Fruit fly (Drosophila melanogaster) whole organism, embryonic: Measurements from ENCODE around the gene CG13675.

Experiments
- BEAF-32 ChIP-seq: fragments of 200-800 bp; sonication (Bioruptor generic); optimal IDR thresholded peaks from 3 replicates; lab custom pipeline; 2017; ENCODE audit warnings: missing biosample characterization, missing genetic modification characterization, mild to moderate bottlenecking, moderate library complexity, missing genetic modification reagents
- Bdp1 ChIP-seq: fragments of 200-800 bp; sonication (Bioruptor generic); optimal IDR thresholded peaks from 3 replicates; lab custom pipeline; 2016; ENCODE audit warnings: missing biosample characterization, missing genetic modification characterization
- CG11398 ChIP-seq: fragments of 200-800 bp; sonication (Bioruptor generic); optimal IDR thresholded peaks from 2 replicates; lab custom pipeline; 2016; ENCODE audit warnings: missing biosample characterization, missing genetic modification characterization
- CG11504 ChIP-seq: fragments of 200-800 bp; sonication (Bioruptor generic); optimal IDR thresholded peaks from 3 replicates; lab custom pipeline; 2019; ENCODE audit warnings: missing biosample characterization, mild to moderate bottlenecking, missing genetic modification characterization, moderate library complexity
- CG11695 ChIP-seq: fragments of 200-800 bp; sonication (Bioruptor generic); IDR thresholded peaks from 3 replicates; pipeline ENCODE4 v1.3.6; 2022; ENCODE audit warnings: missing biosample characterization, missing genetic modification characterization
- CG11696 ChIP-seq: fragments of 200-800 bp; sonication (Bioruptor generic); IDR thresholded peaks from 2 replicates; pipeline ENCODE4 v1.3.6; 2022; ENCODE audit warnings: missing biosample characterization, missing genetic modification characterization
- CG13123 ChIP-seq: fragments of 200-800 bp; sonication (Bioruptor generic); optimal IDR thresholded peaks from 2 replicates; lab custom pipeline; 2016; ENCODE audit warnings: missing biosample characterization, missing genetic modification characterization
- CG13287 ChIP-seq: fragments of 200-800 bp; sonication (Bioruptor generic); IDR thresholded peaks from 2 replicates; pipeline ENCODE4 v1.3.6; 2022; ENCODE audit warnings: missing biosample characterization, missing genetic modification characterization; ENCODE audit not compliant: partially characterized antibody
- CG13775 ChIP-seq: fragments of 200-800 bp; sonication (Bioruptor generic); optimal IDR thresholded peaks from 3 replicates; lab custom pipeline; 2017; ENCODE audit warnings: missing biosample characterization, mild to moderate bottlenecking, missing genetic modification characterization
- CG17186 ChIP-seq: fragments of 200-800 bp; sonication (Bioruptor generic); optimal IDR thresholded peaks from 3 replicates; lab custom pipeline; 2017; ENCODE audit warnings: missing biosample characterization, missing genetic modification reagents, missing genetic modification characterization
- CG2116 ChIP-seq: fragments of 200-800 bp; sonication (Bioruptor generic); optimal IDR thresholded peaks from 3 replicates; lab custom pipeline; 2018; ENCODE audit warnings: missing biosample characterization, mild to moderate bottlenecking, missing genetic modification characterization
- CG2129 ChIP-seq: fragments of 200-800 bp; sonication (Bioruptor generic); IDR thresholded peaks from 2 replicates; pipeline ENCODE4 v1.3.6; 2022; ENCODE audit warnings: missing biosample characterization, missing genetic modification characterization; ENCODE audit not compliant: partially characterized antibody
- CG33213 ChIP-seq: fragments of 200-800 bp; sonication (Bioruptor generic); optimal IDR thresholded peaks from 3 replicates; lab custom pipeline; 2016; ENCODE audit warnings: missing biosample characterization, missing genetic modification characterization
- CG6272 ChIP-seq: fragments of 200-800 bp; sonication (Bioruptor generic); IDR thresholded peaks from 2 replicates; pipeline ENCODE4 v1.3.6; 2022; ENCODE audit warnings: missing biosample characterization, missing genetic modification characterization
- CG7357 ChIP-seq: fragments of 200-800 bp; sonication (Bioruptor generic); IDR thresholded peaks from 3 replicates; pipeline ENCODE4 v1.3.6; 2022; ENCODE audit warnings: missing biosample characterization, missing genetic modification characterization
- CG9797 ChIP-seq: fragments of 200-800 bp; sonication (Bioruptor generic); optimal IDR thresholded peaks from 3 replicates; lab custom pipeline; 2018; ENCODE audit warnings: missing biosample characterization, mild to moderate bottlenecking, missing genetic modification characterization
- Dip3 ChIP-seq: fragments of 200-800 bp; sonication (Bioruptor generic); optimal IDR thresholded peaks from 3 replicates; lab custom pipeline; 2016; ENCODE audit warnings: missing biosample characterization, missing genetic modification characterization
- Dll ChIP-seq: fragments of 200-800 bp; sonication (Bioruptor generic); IDR thresholded peaks from 4 replicates; pipeline ENCODE4 v1.3.6; 2022; ENCODE audit warnings: missing biosample characterization, missing genetic modification characterization; ENCODE audit not compliant: partially characterized antibody
- Eip74EF ChIP-seq, 2 experiments: fragments of 200-800 bp in 1 of 2; fragments of >200 bp in 1 of 2; sonication (Bioruptor generic) in 1 of 2; optimal IDR thresholded peaks; 2 replicates each; lab custom pipeline; 2017 to 2019; ENCODE audit warnings: missing biosample characterization in 2 of 2, missing genetic modification characterization in 2 of 2, mild to moderate bottlenecking in 1 of 2, moderate library complexity in 1 of 2
- Hr3 ChIP-seq: fragments of 200-800 bp; sonication (Bioruptor generic); optimal IDR thresholded peaks from 3 replicates; lab custom pipeline; 2016; ENCODE audit warnings: missing biosample characterization, missing genetic modification characterization
- Hsf ChIP-seq: fragments of 200-800 bp; sonication (Bioruptor generic); optimal IDR thresholded peaks from 3 replicates; lab custom pipeline; 2016; ENCODE audit warnings: missing biosample characterization, missing genetic modification characterization
- MESR4 ChIP-seq: fragments of 200-800 bp; sonication (Bioruptor generic); optimal IDR thresholded peaks from 2 replicates; lab custom pipeline; 2018; ENCODE audit warnings: missing biosample characterization, mild to moderate bottlenecking, missing genetic modification characterization, moderate library complexity
- NK7.1 ChIP-seq: fragments of 200-800 bp; sonication (Bioruptor generic); optimal IDR thresholded peaks from 3 replicates; lab custom pipeline; 2016; ENCODE audit warnings: missing biosample characterization, missing genetic modification characterization
- Neu2 ChIP-seq: fragments of 200-800 bp; sonication (Bioruptor generic); optimal IDR thresholded peaks from 3 replicates; lab custom pipeline; 2016; ENCODE audit warnings: missing biosample characterization, missing genetic modification characterization, borderline replicate concordance
- Nf-YC ChIP-seq: fragments of 200-800 bp; optimal IDR thresholded peaks from 3 replicates; lab custom pipeline; 2019; ENCODE audit warnings: missing biosample characterization, mild to moderate bottlenecking, missing genetic modification characterization, moderate library complexity
- Stat92E ChIP-seq, 3 experiments: fragments of >200 bp in 2 of 3; fragments of 200-800 bp in 1 of 3; sonication (Bioruptor generic) in 1 of 3; optimal IDR thresholded peaks; 2 replicates each; lab custom pipeline; 2017 to 2019; ENCODE audit warnings: missing biosample characterization in 3 of 3, missing genetic modification characterization in 3 of 3, mild to moderate bottlenecking in 1 of 3, moderate library complexity in 1 of 3
- Xbp1 ChIP-seq: fragments of 200-800 bp; sonication (Bioruptor generic); optimal IDR thresholded peaks from 3 replicates; lab custom pipeline; 2016; ENCODE audit warnings: missing biosample characterization, mild to moderate bottlenecking, missing genetic modification characterization
- ato ChIP-seq: fragments of 200-800 bp; sonication (Bioruptor generic); IDR thresholded peaks from 2 replicates; pipeline ENCODE4 v1.3.6; 2022; ENCODE audit warnings: missing biosample characterization, missing genetic modification characterization; ENCODE audit not compliant: partially characterized antibody
- bab2 ChIP-seq: fragments of 200-800 bp; sonication (Bioruptor generic); optimal IDR thresholded peaks from 2 replicates; lab custom pipeline; 2016; ENCODE audit warnings: missing biosample characterization, missing genetic modification characterization
- br ChIP-seq: fragments of >200 bp; optimal IDR thresholded peaks from 2 replicates; lab custom pipeline; 2017
- cad ChIP-seq: fragments of >200 bp; optimal IDR thresholded peaks from 2 replicates; lab custom pipeline; 2017; ENCODE audit warnings: missing biosample characterization, missing genetic modification characterization
- corto ChIP-seq: fragments of 200-800 bp; sonication (Bioruptor generic); optimal IDR thresholded peaks from 2 replicates; lab custom pipeline; 2016; ENCODE audit warnings: missing biosample characterization, mild to moderate bottlenecking, missing genetic modification characterization, moderate library complexity
- danr ChIP-seq: fragments of 200-800 bp; sonication (Bioruptor generic); IDR thresholded peaks from 2 replicates; pipeline ENCODE4 v1.3.6; 2022; ENCODE audit warnings: missing biosample characterization, missing genetic modification characterization
- ftz-f1 ChIP-seq: fragments of 200-800 bp; sonication (Bioruptor generic); optimal IDR thresholded peaks from 2 replicates; lab custom pipeline; 2016; ENCODE audit warnings: missing biosample characterization, missing genetic modification characterization
- gfzf ChIP-seq: fragments of 200-800 bp; sonication (Bioruptor generic); optimal IDR thresholded peaks from 2 replicates; lab custom pipeline; 2016; ENCODE audit warnings: missing biosample characterization, mild to moderate bottlenecking, missing genetic modification characterization, moderate library complexity
- her ChIP-seq: fragments of 200-800 bp; sonication (Bioruptor generic); optimal IDR thresholded peaks from 2 replicates; lab custom pipeline; 2016; ENCODE audit warnings: missing biosample characterization, missing genetic modification characterization
- ind ChIP-seq: fragments of 200-800 bp; sonication (Bioruptor generic); optimal IDR thresholded peaks from 3 replicates; lab custom pipeline; 2016; ENCODE audit warnings: missing biosample characterization, missing genetic modification characterization
- insv ChIP-seq, 2 experiments: fragments of 200-800 bp; sonication (Bioruptor generic); optimal IDR thresholded peaks; 3 replicates each; lab custom pipeline; 2016 to 2018; ENCODE audit warnings: missing biosample characterization in 2 of 2, missing genetic modification characterization in 2 of 2
- jing ChIP-seq: fragments of 200-800 bp; sonication (Bioruptor generic); optimal IDR thresholded peaks from 2 replicates; lab custom pipeline; 2018; ENCODE audit warnings: missing biosample characterization, mild to moderate bottlenecking, missing genetic modification characterization
- lab ChIP-seq: fragments of 200-800 bp; sonication (Bioruptor generic); optimal IDR thresholded peaks from 3 replicates; lab custom pipeline; 2017; ENCODE audit warnings: missing biosample characterization, missing genetic modification characterization, mild to moderate bottlenecking, moderate library complexity, missing genetic modification reagents
- luna ChIP-seq: fragments of 200-800 bp; sonication (Bioruptor generic); optimal IDR thresholded peaks from 2 replicates; lab custom pipeline; 2016; ENCODE audit warnings: missing biosample characterization, missing genetic modification characterization
- pfk ChIP-seq: fragments of 200-800 bp; sonication (Bioruptor generic); optimal IDR thresholded peaks from 2 replicates; lab custom pipeline; 2018; ENCODE audit warnings: missing biosample characterization, mild to moderate bottlenecking, missing genetic modification characterization, moderate library complexity
- pzg ChIP-seq: fragments of 200-800 bp; sonication (Bioruptor generic); optimal IDR thresholded peaks from 3 replicates; lab custom pipeline; 2018; ENCODE audit warnings: missing biosample characterization, mild to moderate bottlenecking, missing genetic modification characterization, moderate library complexity
- run ChIP-seq: fragments of 200-800 bp; sonication (Bioruptor generic); optimal IDR thresholded peaks from 3 replicates; lab custom pipeline; 2018; ENCODE audit warnings: missing biosample characterization, mild to moderate bottlenecking, missing genetic modification characterization
- sens-2 ChIP-seq: fragments of 200-800 bp; sonication (Bioruptor generic); IDR thresholded peaks from 2 replicates; pipeline ENCODE4 v1.3.6; 2022; ENCODE audit warnings: missing biosample characterization, missing genetic modification characterization
- sna ChIP-seq: fragments of 200-800 bp; sonication (Bioruptor generic); IDR thresholded peaks from 2 replicates; pipeline ENCODE4 v1.3.6; 2022; ENCODE audit warnings: missing biosample characterization, missing genetic modification characterization; ENCODE audit not compliant: partially characterized antibody
- sob ChIP-seq: fragments of 200-800 bp; sonication (Bioruptor generic); IDR thresholded peaks from 2 replicates; pipeline ENCODE4 v1.3.6; 2022; ENCODE audit warnings: missing biosample characterization, missing genetic modification characterization
- tll ChIP-seq, 2 experiments: fragments of 200-800 bp in 1 of 2; fragments of >200 bp in 1 of 2; sonication (Bioruptor generic) in 1 of 2; optimal IDR thresholded peaks; 2 replicates each; lab custom pipeline; 2017 to 2019; ENCODE audit warnings: missing biosample characterization in 2 of 2, missing genetic modification characterization in 2 of 2, mild to moderate bottlenecking in 1 of 2, moderate library complexity in 1 of 2
- wdn ChIP-seq: fragments of 200-800 bp; sonication (Bioruptor generic); IDR thresholded peaks from 2 replicates; pipeline ENCODE4 v1.3.6; 2022; ENCODE audit warnings: missing biosample characterization, missing genetic modification characterization
- zen ChIP-seq: fragments of 200-800 bp; sonication (Bioruptor generic); optimal IDR thresholded peaks from 3 replicates; lab custom pipeline; 2018; ENCODE audit warnings: missing biosample characterization, mild to moderate bottlenecking, missing genetic modification characterization, moderate library complexity

Gene CG13675

DNA sequence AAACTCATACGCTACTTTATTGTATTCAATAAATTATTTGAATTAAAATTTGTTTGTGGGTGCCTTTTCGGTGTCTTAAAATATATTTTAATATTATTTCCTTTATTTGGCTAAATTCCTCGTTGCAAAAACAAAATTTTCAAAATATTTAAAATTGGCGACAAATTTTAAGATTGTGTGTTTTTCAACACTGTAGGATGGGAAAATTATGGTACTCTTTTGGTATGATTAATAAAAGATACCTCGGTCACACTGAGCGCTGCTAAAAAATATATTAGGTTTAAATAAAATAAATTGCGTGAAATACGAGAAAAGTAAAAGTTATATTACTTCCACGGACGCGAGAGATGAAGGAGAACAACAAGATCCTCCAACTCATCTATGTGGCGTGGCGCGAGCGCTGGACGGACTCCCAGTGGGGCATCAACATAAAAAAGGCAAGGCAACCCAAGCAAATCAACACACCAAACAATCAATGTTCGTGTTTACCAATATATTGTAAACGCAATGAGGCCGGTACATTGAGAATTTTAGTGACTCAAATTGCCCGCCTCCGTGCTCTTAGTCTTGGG, 25.8 kb upstream of the CG13675 start, which contains the start of gene MED24 (continued):
- TF ChIP-seq Xbp1 (GFP tag; lab: Kevin White, UChicago): peak; percentile 1
- TF ChIP-seq CG11695 (GFP tag; lab: Robert Waterston, UW): no peak
- TF ChIP-seq corto (GFP tag; lab: Kevin White, UChicago): no peak
- no peak for TF ChIP-seq ftz-f1 (GFP tag; lab: Kevin White, UChicago)
- TF ChIP-seq NK7.1 (GFP tag; lab: Kevin White, UChicago): no peak
- no peak for TF ChIP-seq CG13775 (GFP tag; lab: Kevin White, UChicago)
- TF ChIP-seq pfk (GFP tag; lab: Kevin White, UChicago): no peak
- TF ChIP-seq Dip3: no peak
- TF ChIP-seq Hr3 (GFP tag; lab: Kevin White, UChicago): no peak
- peak; percentile 59 for TF ChIP-seq MESR4 (GFP tag; lab: Kevin White, UChicago)
- TF ChIP-seq Stat92E (GFP tag; optimal IDR thresholded peaks at IDR 0.05; lab: Kevin White, UChicago): no peak
- no peak for TF ChIP-seq CG17186
- no peak for TF ChIP-seq sens-2 (GFP tag; lab: Robert Waterston, UW)
- no peak for TF ChIP-seq Nf-YC
- no peak for TF ChIP-seq sna
- no peak for TF ChIP-seq her (GFP tag; lab: Kevin White, UChicago)
- TF ChIP-seq br: no peak
- no peak for TF ChIP-seq tll (GFP tag; optimal IDR thresholded peaks at IDR 0.05; lab: Kevin White, UChicago)
- no peak for TF ChIP-seq Hsf
- no peak for TF ChIP-seq CG13123
- TF ChIP-seq bab2: no peak
- TF ChIP-seq lab (GFP tag; lab: Kevin White, UChicago): no peak
- TF ChIP-seq CG11696 (GFP tag; lab: Robert Waterston, UW): no peak
- TF ChIP-seq Neu2 (GFP tag; lab: Kevin White, UChicago): no peak
- no peak for TF ChIP-seq insv (GFP tag; optimal IDR thresholded peaks at IDR 0.05; lab: Kevin White, UChicago)
- TF ChIP-seq cad (GFP tag; lab: Kevin White, UChicago): no peak
- no peak for TF ChIP-seq luna
- peak; percentile 55 for TF ChIP-seq CG2116
- no peak for TF ChIP-seq CG11398
- TF ChIP-seq sob (GFP tag; lab: Robert Waterston, UW): no peak
- no peak for TF ChIP-seq CG6272 (GFP tag; lab: Robert Waterston, UW)
- TF ChIP-seq run (tag; lab: Kevin White, UChicago): no peak
- TF ChIP-seq CG13287 (GFP tag; lab: Robert Waterston, UW): no peak; the same call in 1 of the 2 replicates
- no peak for TF ChIP-seq danr (GFP tag; lab: Robert Waterston, UW)
- TF ChIP-seq pzg (GFP tag; lab: Kevin White, UChicago): peak; percentile 47
- TF ChIP-seq CG9797: peak; percentile 42
- no peak for TF ChIP-seq wdn (GFP tag; lab: Robert Waterston, UW)
- no peak for TF ChIP-seq CG11504 (tag; lab: Kevin White, UChicago)
- peak; percentile 28 for TF ChIP-seq zen (tag; lab: Kevin White, UChicago)
- TF ChIP-seq jing: no peak
- TF ChIP-seq CG33213 (GFP tag; lab: Kevin White, UChicago): no peak
- TF ChIP-seq Eip74EF (GFP tag; optimal IDR thresholded peaks at IDR 0.05; lab: Kevin White, UChicago): no peak
- TF ChIP-seq Bdp1: no peak
- TF ChIP-seq ind (GFP tag; lab: Kevin White, UChicago): no peak
- no peak for TF ChIP-seq CG7357 (GFP tag; lab: Robert Waterston, UW)
- TF ChIP-seq ato (GFP tag; lab: Robert Waterston, UW): no peak
- TF ChIP-seq CG2129: no peak
- no peak for TF ChIP-seq Dll (GFP tag; lab: Robert Waterston, UW)
- peak; percentile 71 for TF ChIP-seq gfzf (GFP tag; lab: Kevin White, UChicago)
- TF ChIP-seq BEAF-32 (GFP tag; lab: Kevin White, UChicago): peak; percentile 17
